Worm (Caenorhabditis elegans) whole organism, mixed stage, embryonic: ENCODE data around the gene F46C5.6.

Source experiments
- nhr-76 ChIP-seq: sonication (generic microtip); optimal IDR thresholded peaks from 2 replicates; lab custom pipeline; 2017; ENCODE audit warnings: missing biosample characterization, missing genetic modification characterization
- sem-2 ChIP-seq: fragments of 200-800 bp; sonication (Bioruptor generic); optimal IDR thresholded peaks from 2 replicates; lab custom pipeline; 2018; ENCODE audit warnings: mild to moderate bottlenecking, missing genetic modification characterization, missing compliant biosample characterization

ce11 chrII:8817225-8817624 lies 27.1 kb downstream of the F46C5.6 start:
- TF ChIP-seq sem-2 (no peak), nhr-76 (no peak)
